Worm (Caenorhabditis elegans): ENCODE results near the gene mex-5.

mex-5 gene

ce11 chrIV:13314181-13314580 lies 39.3 kb upstream of the mex-5 start (continued):
- TF ChIP-seq C17E4.6 (GFP tag; IDR thresholded peaks at IDR 0.05) (no peak), B0336.3 (GFP tag; IDR thresholded peaks at IDR 0.05) (peak; percentile 51; the same call in 1 of the 2 replicates), hlh-12 (tag; optimal IDR thresholded peaks at IDR 0.05) (no peak), D2030.7 (GFP tag; IDR thresholded peaks at IDR 0.05) (no peak), tbx-9 (tag; optimal IDR thresholded peaks at IDR 0.05; ENCODE audit: borderline replicate concordance) (no peak), F10E7.11 (tag; optimal IDR thresholded peaks at IDR 0.05) (no peak), xnd-1 (tag; optimal IDR thresholded peaks at IDR 0.05) (no peak), dpff-1 (tag; optimal IDR thresholded peaks at IDR 0.05) (no peak), let-526 (GFP tag; IDR thresholded peaks at IDR 0.05) (no peak; the same call in 1 of the 2 replicates), snpc-1.3 (tag; optimal IDR thresholded peaks at IDR 0.05; ENCODE audit: insufficient read depth) (no peak), nhr-90 (tag; optimal IDR thresholded peaks at IDR 0.05) (peak; percentile 16), lsl-1 (GFP tag; optimal IDR thresholded peaks at IDR 0.05) (no peak), snpc-4 (GFP tag; optimal IDR thresholded peaks at IDR 0.05) (no peak), snpc-4 (tag; optimal IDR thresholded peaks at IDR 0.05) (no peak), ceh-91 (GFP tag; IDR thresholded peaks at IDR 0.05) (no peak), K11D2.4 (GFP tag; IDR thresholded peaks at IDR 0.05) (no peak), cebp-1 (GFP tag; IDR thresholded peaks at IDR 0.05) (no peak), cebp-1 (tag; optimal IDR thresholded peaks at IDR 0.05) (peak; percentile 37), ceh-58 (GFP tag; IDR thresholded peaks at IDR 0.05) (no peak), hlh-26 (GFP tag; conservative IDR thresholded peaks at IDR 0.05) (no peak), lsy-27 (tag; optimal IDR thresholded peaks at IDR 0.05; ENCODE audit: borderline replicate concordance, insufficient read depth) (no peak), mel-28 (tag; optimal IDR thresholded peaks at IDR 0.05; ENCODE audit: borderline replicate concordance) (no peak), mes-4 (tag; optimal IDR thresholded peaks at IDR 0.05) (no peak), lin-35 (GFP tag; optimal IDR thresholded peaks at IDR 0.05) (no peak), hmg-20 (GFP tag; IDR thresholded peaks at IDR 0.05) (no peak), Y53G8AR.9 (GFP tag; conservative IDR thresholded peaks at IDR 0.05) (0 out of 2 replicates have a peak, but pooled peaks have one; percentile 40), athp-1 (tag; optimal IDR thresholded peaks at IDR 0.05) (no peak)

DNA sequence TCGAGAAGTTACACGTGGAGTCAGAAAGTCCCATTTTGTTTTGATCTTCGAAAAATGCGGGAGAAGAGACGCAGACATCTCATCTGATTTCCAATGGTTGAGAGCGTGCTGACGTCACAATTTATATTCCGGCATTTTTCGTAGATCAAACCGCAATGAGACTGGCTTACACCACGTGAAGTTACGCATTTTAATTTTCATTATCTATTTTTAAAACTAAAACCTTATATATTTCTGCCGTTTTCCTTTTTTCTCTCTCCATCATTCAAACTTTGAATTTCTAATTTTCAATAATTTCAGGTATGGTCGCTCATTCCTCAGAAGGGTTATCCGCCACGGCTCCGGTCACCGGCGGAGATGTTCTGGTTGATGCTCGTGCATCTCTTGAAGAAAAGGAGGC lies 38.2 kb upstream of the mex-5 start, which contains the start of gene fat-1:
Gene fat-1 (plus strand): TSS at position 301 of the 400 bp plus-strand sequence.
- no peak for TF ChIP-seq attf-5 (GFP tag; optimal IDR thresholded peaks at IDR 0.05)
- TF ChIP-seq mcd-1 (GFP tag; IDR thresholded peaks at IDR 0.05) = 0 out of 2 replicates have a peak, but pooled peaks have one; percentile 16
- TF ChIP-seq repo-1 (tag; optimal IDR thresholded peaks at IDR 0.05) = no peak
- TF ChIP-seq him-1 (tag; optimal IDR thresholded peaks at IDR 0.05) = no peak
- TF ChIP-seq F10E7.11 (tag; optimal IDR thresholded peaks at IDR 0.05) = no peak
- TF ChIP-seq T07F8.4 (tag; optimal IDR thresholded peaks at IDR 0.05) = no peak
- TF ChIP-seq mel-28 (tag; optimal IDR thresholded peaks at IDR 0.05; ENCODE audit: borderline replicate concordance) = no peak
- no peak for TF ChIP-seq dpff-1 (tag; optimal IDR thresholded peaks at IDR 0.05)
- no peak for TF ChIP-seq egl-44 (GFP tag; IDR thresholded peaks at IDR 0.05)
- no peak for TF ChIP-seq somi-1 (GFP tag; optimal IDR thresholded peaks at IDR 0.05)
- peak; percentile 9; the same call in 1 of the 2 replicates for TF ChIP-seq madf-6 (GFP tag; IDR thresholded peaks at IDR 0.05)
- TF ChIP-seq lin-26 (GFP tag; IDR thresholded peaks at IDR 0.05) = no peak
- TF ChIP-seq dox-1 (GFP tag; IDR thresholded peaks at IDR 0.05) = no peak
- TF ChIP-seq aptf-3 (GFP tag; IDR thresholded peaks at IDR 0.05) = no peak
